Worm (Caenorhabditis elegans) whole organism, young adult: Measurements from ENCODE around the gene ZK6.8.

Source experiments
- B0035.1 ChIP-seq: sonication (generic microtip); optimal IDR thresholded peaks from 2 replicates; lab custom pipeline; 2016; ENCODE audit warnings: missing genetic modification characterization, mild to moderate bottlenecking, missing compliant biosample characterization, missing genotype, missing genetic modification reagents
- F22D6.2 ChIP-seq: sonication (generic microtip); optimal IDR thresholded peaks from 2 replicates; lab custom pipeline; 2016; ENCODE audit warnings: mild to moderate bottlenecking, missing genetic modification characterization, missing compliant biosample characterization
- F39B2.1 ChIP-seq: fragments of 200-800 bp; sonication (Bioruptor generic); IDR thresholded peaks from 2 replicates; pipeline ENCODE4 v1.3.6; 2022; ENCODE audit warnings: missing genetic modification reagents, missing genetic modification characterization, missing compliant biosample characterization
- F52B5.7 ChIP-seq: sonication (generic microtip); optimal IDR thresholded peaks from 2 replicates; lab custom pipeline; 2016; ENCODE audit warnings: mild to moderate bottlenecking, missing genetic modification characterization, missing compliant biosample characterization
- T26A5.8 ChIP-seq: sonication (generic microtip); optimal IDR thresholded peaks from 2 replicates; lab custom pipeline; 2016; ENCODE audit warnings: missing genetic modification characterization, missing compliant biosample characterization
- aptf-3 ChIP-seq: fragments of 200-800 bp; sonication (Bioruptor generic); IDR thresholded peaks from 2 replicates; pipeline ENCODE4 v1.3.6; 2022; ENCODE audit warnings: missing genetic modification characterization, missing compliant biosample characterization
- attf-5 ChIP-seq: fragments of 200-800 bp; sonication (Bioruptor generic); optimal IDR thresholded peaks from 2 replicates; lab custom pipeline; 2018; ENCODE audit warnings: mild to moderate bottlenecking, missing genetic modification characterization, missing compliant biosample characterization
- attf-6 ChIP-seq: fragments of 200-800 bp; sonication (Bioruptor generic); IDR thresholded peaks from 2 replicates; pipeline ENCODE4 v1.3.6; 2022; ENCODE audit warnings: missing genetic modification reagents, missing genetic modification characterization, missing compliant biosample characterization
- bed-2 ChIP-seq: fragments of 200-800 bp; sonication (Bioruptor generic); IDR thresholded peaks from 2 replicates; pipeline ENCODE4 v1.3.6; 2022; ENCODE audit warnings: missing genetic modification reagents, missing genetic modification characterization, missing compliant biosample characterization
- cebp-1 ChIP-seq, 2 experiments: fragments of 200-800 bp in 1 of 2; sonication (Bioruptor generic) in 1 of 2; sonication (generic microtip) in 1 of 2; IDR thresholded peaks in 1 of 2; optimal IDR thresholded peaks in 1 of 2; 2 replicates each; pipeline versions ENCODE4 v1.3.6 to Lab custom; 2017 to 2022; ENCODE audit warnings: missing compliant biosample characterization in 2 of 2, missing genetic modification characterization in 2 of 2, mild to moderate bottlenecking in 1 of 2, missing genetic modification reagents in 1 of 2, moderate library complexity in 1 of 2
- cebp-2 ChIP-seq: fragments of 200-800 bp; sonication (Bioruptor generic); IDR thresholded peaks from 2 replicates; pipeline ENCODE4 v1.3.6; 2022; ENCODE audit warnings: missing genetic modification characterization, missing compliant biosample characterization
- dpl-1 ChIP-seq: fragments of 150-350 bp; optimal IDR thresholded peaks from 2 replicates; lab custom pipeline; 2014; ENCODE audit warnings: missing biosample characterization, missing genetic modification reagents, missing genetic modification characterization
- egl-18 ChIP-seq: fragments of 200-800 bp; sonication (Bioruptor generic); IDR thresholded peaks from 2 replicates; pipeline ENCODE4 v1.3.6; 2022; ENCODE audit warnings: missing genetic modification reagents, missing genetic modification characterization, missing compliant biosample characterization
- egl-44 ChIP-seq: fragments of 200-800 bp; sonication (Bioruptor generic); IDR thresholded peaks from 2 replicates; pipeline ENCODE4 v1.3.6; 2022; ENCODE audit warnings: missing genetic modification reagents, missing genetic modification characterization, missing compliant biosample characterization
- egrh-3 ChIP-seq: fragments of 200-800 bp; sonication (Bioruptor generic); IDR thresholded peaks from 2 replicates; pipeline ENCODE4 v1.3.6; 2022; ENCODE audit warnings: missing genetic modification reagents, missing genetic modification characterization, missing compliant biosample characterization
- him-1 ChIP-seq: sonication (generic microtip); optimal IDR thresholded peaks from 2 replicates; lab custom pipeline; 2016; ENCODE audit warnings: missing genotype, missing genetic modification reagents, missing genetic modification characterization, missing compliant biosample characterization
- hlh-12 ChIP-seq: sonication (generic microtip); optimal IDR thresholded peaks from 2 replicates; lab custom pipeline; 2016; ENCODE audit warnings: missing genetic modification characterization, missing compliant biosample characterization
- hmg-20 ChIP-seq: fragments of 200-800 bp; sonication (Bioruptor generic); IDR thresholded peaks from 2 replicates; pipeline ENCODE4 v1.3.6; 2022; ENCODE audit warnings: missing genetic modification reagents, missing genetic modification characterization, missing compliant biosample characterization
- lin-40 ChIP-seq: sonication (generic microtip); optimal IDR thresholded peaks from 2 replicates; lab custom pipeline; 2016; ENCODE audit warnings: missing genetic modification characterization, mild to moderate bottlenecking, missing compliant biosample characterization, missing genotype, missing genetic modification reagents
- lsy-27 ChIP-seq: sonication (generic microtip); optimal IDR thresholded peaks from 2 replicates; lab custom pipeline; 2017; ENCODE audit warnings: missing genetic modification characterization, mild to moderate bottlenecking, missing compliant biosample characterization, antibody characterized with exemption, missing genotype, borderline replicate concordance; ENCODE audit not compliant: insufficient read depth
- mcd-1 ChIP-seq: fragments of 200-800 bp; sonication (Bioruptor generic); IDR thresholded peaks from 2 replicates; pipeline ENCODE4 v1.3.6; 2022; ENCODE audit warnings: missing genetic modification reagents, missing genetic modification characterization, missing compliant biosample characterization
- mel-28 ChIP-seq: sonication (generic microtip); optimal IDR thresholded peaks from 2 replicates; lab custom pipeline; 2016; ENCODE audit warnings: borderline replicate concordance, mild to moderate bottlenecking, missing genetic modification characterization, missing compliant biosample characterization
- nfya-2 ChIP-seq: fragments of 200-800 bp; sonication (Bioruptor generic); IDR thresholded peaks from 2 replicates; pipeline ENCODE4 v1.3.6; 2022; ENCODE audit warnings: missing genetic modification reagents, missing genetic modification characterization, missing compliant biosample characterization
- nfyb-1 ChIP-seq: fragments of 200-800 bp; sonication (Bioruptor generic); IDR thresholded peaks from 2 replicates; pipeline ENCODE4 v1.3.6; 2022; ENCODE audit warnings: missing genetic modification reagents, missing genetic modification characterization, missing compliant biosample characterization
- nhr-80 ChIP-seq: sonication (generic microtip); optimal IDR thresholded peaks from 2 replicates; lab custom pipeline; 2016; ENCODE audit warnings: missing genetic modification characterization, missing compliant biosample characterization
- pha-4 ChIP-seq: fragments of 150-350 bp; sonication (generic microtip); optimal IDR thresholded peaks from 2 replicates; lab custom pipeline; 2014; ENCODE audit warnings: missing biosample characterization, missing genetic modification reagents, missing genetic modification characterization
- repo-1 ChIP-seq: sonication (generic microtip); optimal IDR thresholded peaks from 2 replicates; lab custom pipeline; 2017; ENCODE audit warnings: mild to moderate bottlenecking, missing genetic modification characterization, missing compliant biosample characterization
- somi-1 ChIP-seq: fragments of 200-800 bp; sonication (Bioruptor generic); optimal IDR thresholded peaks from 2 replicates; lab custom pipeline; 2018; ENCODE audit warnings: mild to moderate bottlenecking, missing genetic modification characterization, missing compliant biosample characterization
- sptf-2 ChIP-seq: fragments of 200-800 bp; sonication (Bioruptor generic); optimal IDR thresholded peaks from 2 replicates; lab custom pipeline; 2018; ENCODE audit warnings: mild to moderate bottlenecking, missing genetic modification characterization, missing compliant biosample characterization
- unc-130 ChIP-seq: sonication (generic microtip); optimal IDR thresholded peaks from 2 replicates; lab custom pipeline; 2016; ENCODE audit warnings: missing genetic modification reagents, missing genetic modification characterization, missing compliant biosample characterization
- ztf-18 ChIP-seq: sonication (generic microtip); optimal IDR thresholded peaks from 2 replicates; lab custom pipeline; 2016; ENCODE audit warnings: missing genotype, mild to moderate bottlenecking, missing genetic modification characterization, missing compliant biosample characterization
- ztf-26 ChIP-seq: sonication (generic microtip); optimal IDR thresholded peaks from 2 replicates; lab custom pipeline; 2017; ENCODE audit warnings: missing genetic modification characterization, missing compliant biosample characterization
- ztf-28 ChIP-seq: fragments of 200-800 bp; sonication (Bioruptor generic); IDR thresholded peaks from 2 replicates; pipeline ENCODE4 v1.3.6; 2022; ENCODE audit warnings: missing genetic modification reagents, missing genetic modification characterization, missing compliant biosample characterization

ZK6.8 gene

DNA sequence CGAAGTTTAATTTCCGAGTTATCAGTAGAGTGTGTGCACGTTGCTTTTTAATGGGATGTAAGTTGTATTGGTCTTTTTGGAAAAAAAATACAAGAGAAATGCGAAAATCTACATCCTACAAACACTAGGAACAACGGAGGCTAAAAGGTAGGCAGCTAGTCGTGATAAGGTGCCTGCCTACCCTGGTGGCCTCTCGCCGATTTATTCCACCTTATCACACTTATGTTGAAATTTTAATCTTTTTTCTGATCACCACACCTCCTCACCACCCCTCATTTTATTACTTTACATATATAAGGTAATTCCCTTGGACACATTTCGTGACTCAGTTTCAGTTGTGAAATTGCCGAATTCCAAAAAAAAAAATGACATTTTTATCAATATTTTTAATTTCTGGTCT is 40.4 kb downstream of the ZK6.8 start, which contains the start of gene dod-20:
dod-20 (plus strand) TSS at position 301 of the 400 bp plus-strand sequence.
- TF ChIP-seq aptf-3 (GFP tag; lab: Robert Waterston, UW) (no peak), hmg-20 (GFP tag; lab: Robert Waterston, UW) (no peak), egrh-3 (GFP tag; lab: Robert Waterston, UW) (no peak), mel-28 (tag; lab: Kevin White, UChicago) (no peak), F39B2.1 (GFP tag; lab: Robert Waterston, UW) (no peak), ztf-26 (tag; lab: Kevin White, UChicago) (no peak), nhr-80 (tag; lab: Kevin White, UChicago) (peak; percentile 34), egl-44 (GFP tag; lab: Robert Waterston, UW) (no peak), bed-2 (no peak), somi-1 (no peak), cebp-1 (GFP tag; IDR thresholded peaks at IDR 0.05; lab: Robert Waterston, UW) (0 out of 2 replicates have a peak, but pooled peaks have one; percentile 22), cebp-1 (tag; optimal IDR thresholded peaks at IDR 0.05; lab: Kevin White, UChicago) (no peak), pha-4 (tag; lab: Kevin White, UChicago) (no peak), lsy-27 (tag; lab: Kevin White, UChicago) (no peak)

DNA sequence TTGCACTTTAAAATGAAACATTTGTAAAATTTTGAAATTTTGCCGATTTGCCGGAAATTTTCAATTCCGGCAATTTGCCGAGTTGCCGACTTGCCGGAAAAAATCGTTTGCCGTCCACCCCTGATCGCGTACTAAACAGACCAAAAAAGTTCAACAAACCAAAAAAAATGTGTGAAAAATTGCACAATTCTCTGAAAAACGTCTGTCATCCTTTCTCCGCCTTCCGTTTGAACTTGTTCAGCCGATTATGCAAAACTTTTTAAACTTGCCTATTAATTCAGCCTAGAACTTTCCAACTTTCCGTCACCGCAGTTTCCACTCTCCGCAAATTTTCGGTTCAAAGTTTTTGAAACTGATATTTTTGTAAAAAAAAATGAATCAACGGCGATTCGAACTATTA is 42.4 kb downstream of the ZK6.8 start, which contains the start of gene B0554.5:
B0554.5 (plus strand) TSS at position 301 of the 400 bp plus-strand sequence.
- TF ChIP-seq ztf-18 (tag; lab: Kevin White, UChicago) (no peak), F52B5.7 (tag; lab: Kevin White, UChicago) (no peak)

DNA sequence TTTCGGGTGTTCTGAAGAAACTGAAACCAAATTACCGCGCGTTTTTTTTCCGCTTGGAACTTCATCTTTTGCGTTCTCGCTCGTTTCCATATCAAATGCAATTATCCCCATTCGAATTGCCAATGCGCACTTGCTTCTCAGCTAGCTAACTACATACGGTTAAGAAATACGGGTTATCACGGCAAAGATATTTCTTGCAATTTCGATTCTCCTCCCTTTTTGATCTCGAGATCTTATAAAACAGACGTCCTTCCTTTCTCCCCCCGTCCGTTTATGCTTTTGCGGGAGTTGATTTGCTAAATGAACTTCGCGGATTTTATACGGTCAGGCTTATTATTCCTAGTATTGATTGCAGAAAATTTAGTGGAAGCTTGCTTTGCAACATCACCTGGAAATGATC is 47.1 kb downstream of the ZK6.8 start, which contains the start of gene B0554.4:
B0554.4 (plus strand) TSS at position 301 of the 400 bp plus-strand sequence.
- TF ChIP-seq him-1 (tag; lab: Kevin White, UChicago), result no peak
- no peak for TF ChIP-seq unc-130 (GFP tag; lab: Kevin White, UChicago)
- TF ChIP-seq nfya-2 (GFP tag; lab: Robert Waterston, UW), result no peak
- no peak for TF ChIP-seq cebp-1 (GFP tag; IDR thresholded peaks at IDR 0.05; lab: Robert Waterston, UW)
- TF ChIP-seq cebp-1 (tag; optimal IDR thresholded peaks at IDR 0.05; lab: Kevin White, UChicago), result no peak
- TF ChIP-seq repo-1 (tag; lab: Kevin White, UChicago), result no peak

DNA sequence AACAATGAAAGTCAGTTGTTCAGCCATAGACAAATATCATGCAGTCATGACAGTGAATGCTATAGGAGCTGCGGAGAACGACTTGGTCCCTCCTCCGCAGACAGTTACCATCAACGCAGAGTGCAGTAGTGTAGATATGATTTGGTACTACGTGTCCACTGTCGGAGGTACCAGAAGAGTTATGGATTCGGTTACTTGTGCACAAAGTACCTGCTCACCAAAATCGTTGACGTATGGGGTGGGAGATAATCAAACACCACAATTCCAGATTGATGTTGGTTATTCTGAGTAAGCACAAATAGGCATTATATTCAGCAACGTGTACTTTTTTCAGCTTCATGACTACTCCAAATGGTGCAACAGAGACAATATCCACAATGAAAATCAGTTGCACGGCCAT is 51.3 kb downstream of the ZK6.8 start:
- TF ChIP-seq sptf-2 (GFP tag; lab: Kevin White, UChicago), result no peak
- TF ChIP-seq F22D6.2 (tag; lab: Kevin White, UChicago), result no peak
- no peak for TF ChIP-seq T26A5.8 (tag; lab: Kevin White, UChicago)
- TF ChIP-seq mcd-1 (GFP tag; lab: Robert Waterston, UW), result no peak
- TF ChIP-seq cebp-2 (GFP tag; lab: Robert Waterston, UW), result no peak
- TF ChIP-seq egl-18, result no peak
- TF ChIP-seq hlh-12 (tag; lab: Kevin White, UChicago), result no peak
- no peak for TF ChIP-seq F39B2.1 (GFP tag; lab: Robert Waterston, UW)
- no peak for TF ChIP-seq lin-40 (tag; lab: Kevin White, UChicago)
- TF ChIP-seq nhr-80 (tag; lab: Kevin White, UChicago), result no peak
- no peak for TF ChIP-seq attf-5
- no peak for TF ChIP-seq attf-6 (GFP tag; lab: Robert Waterston, UW)
- no peak for TF ChIP-seq B0035.1
- TF ChIP-seq dpl-1, result no peak
- TF ChIP-seq ztf-28 (GFP tag; lab: Robert Waterston, UW), result no peak
- no peak for TF ChIP-seq nfyb-1
- TF ChIP-seq, all 124 proteins: peak for 0
